Fruit fly (Drosophila melanogaster) whole organism: ENCODE results near the gene CG18598.

Source experiments
- pan ChIP-seq: fragments of >200 bp; optimal IDR thresholded peaks from 2 replicates; lab custom pipeline; 2017
- psq ChIP-seq: fragments of >200 bp; optimal IDR thresholded peaks from 2 replicates; lab custom pipeline; 2017
- usp ChIP-seq: fragments of >200 bp; optimal IDR thresholded peaks from 2 replicates; lab custom pipeline; 2017; ENCODE audit warnings: missing biosample characterization, missing genetic modification characterization, mixed read lengths

DNA sequence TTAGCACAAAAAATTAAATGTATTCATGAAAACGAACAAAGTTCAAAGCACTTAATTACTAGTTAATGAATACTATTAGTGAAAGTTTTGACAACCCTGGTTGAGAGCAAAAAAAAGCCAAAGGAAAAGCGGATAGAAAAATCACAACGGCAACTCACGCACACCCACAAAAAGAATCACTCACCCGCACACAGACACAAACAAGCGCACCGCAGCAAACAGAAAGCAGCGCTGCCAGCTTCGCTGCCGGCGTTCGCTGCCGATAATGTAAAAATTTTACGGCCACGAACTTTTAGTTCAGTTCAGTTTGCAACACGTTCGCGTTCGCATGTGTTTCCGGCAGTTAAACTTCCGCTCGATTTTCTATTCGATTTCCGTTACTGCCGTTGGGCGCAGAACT is 16.6 kb downstream of the CG18598 start, which contains the start of gene CG18599:
- no peak for TF ChIP-seq usp
- TF ChIP-seq pan (lab: Kevin White, UChicago): no peak
- no peak for TF ChIP-seq psq
